Worm (Caenorhabditis elegans) whole organism, L3 larva: ENCODE results near the gene C27H6.8.

Source experiments
- ZK546.5 ChIP-seq: sonication (generic microtip); optimal IDR thresholded peaks from 2 replicates; lab custom pipeline; 2017; ENCODE audit warnings: missing biosample characterization, missing genetic modification characterization
- aly-2 ChIP-seq: fragments of 150-350 bp; optimal IDR thresholded peaks from 2 replicates; lab custom pipeline; 2014; ENCODE audit warnings: missing biosample characterization, missing genetic modification characterization
- fos-1 ChIP-seq: fragments of 150-350 bp; optimal IDR thresholded peaks from 2 replicates; lab custom pipeline; 2014; ENCODE audit warnings: missing biosample characterization, missing genetic modification characterization
- nhr-12 ChIP-seq: fragments of 150-350 bp; optimal IDR thresholded peaks from 2 replicates; lab custom pipeline; 2014; ENCODE audit warnings: missing biosample characterization, missing genetic modification characterization

DNA sequence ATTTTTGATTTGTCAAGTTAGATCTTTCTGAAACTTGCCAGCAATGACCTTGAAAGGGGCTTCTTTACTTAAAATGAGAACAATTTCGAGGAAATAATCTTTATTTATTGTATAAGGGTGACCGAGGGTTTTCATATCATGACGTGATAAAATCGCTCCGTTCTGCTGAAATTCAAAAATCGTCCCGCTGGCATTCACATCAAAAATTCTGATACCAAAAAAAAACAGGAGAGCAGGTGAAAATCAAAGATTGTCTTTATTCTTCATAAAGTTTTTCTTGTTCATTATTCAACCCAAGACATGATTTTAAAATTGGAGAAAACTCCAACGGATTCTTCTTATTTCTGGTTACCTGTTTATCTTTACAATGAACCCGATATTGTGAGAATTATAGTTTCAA lies 43.5 kb downstream of the C27H6.8 start, which contains the start of gene sre-28:
- no peak for TF ChIP-seq ZK546.5 (tag; lab: Kevin White, UChicago)
- no peak for TF ChIP-seq fos-1 (tag; lab: Kevin White, UChicago)
- no peak for TF ChIP-seq nhr-12
- no peak for TF ChIP-seq aly-2
